Fruit fly (Drosophila melanogaster): ENCODE results near the gene CG17186.
A peak's percentile ranks its signal among the peaks of the same experiment; 100 is the strongest.

Gene CG17186

dm6 chr3R:19905932-19906439, 28.7 kb upstream of the CG17186 start (continued):
- TF ChIP-seq tai (GFP tag; optimal IDR thresholded peaks at IDR 0.05): peak; percentile 89

DNA sequence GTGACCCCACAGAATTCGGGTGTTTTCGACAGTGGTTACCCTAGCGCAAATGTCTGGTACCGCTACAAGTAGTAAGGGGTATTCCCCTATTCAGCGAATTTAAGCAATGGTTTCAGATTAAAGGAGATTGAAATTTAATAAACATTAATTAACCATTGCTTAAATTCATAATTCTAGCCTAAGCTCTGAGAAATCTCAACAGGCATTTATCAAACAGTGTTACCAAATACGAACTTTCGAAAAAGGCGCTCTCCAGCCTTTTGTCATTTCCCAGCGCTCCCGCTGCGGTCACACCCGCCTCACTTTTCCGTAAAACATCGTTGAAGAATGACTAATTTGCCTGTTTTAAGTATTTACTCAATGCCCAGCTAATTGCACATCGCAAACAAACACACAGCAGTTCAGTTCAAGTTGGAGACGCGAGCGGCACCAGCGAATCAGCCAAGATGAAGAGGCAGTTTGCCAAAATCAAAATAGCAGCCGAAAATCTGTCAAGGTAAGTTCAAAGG, 27.6 kb upstream of the CG17186 start, which contains the start of the genes Surf6 and RhoGAP92B:
Surf6 (minus strand) TSS at position 4 of the 509 bp plus-strand sequence.
RhoGAP92B (plus strand) TSS at position 300 of the 509 bp plus-strand sequence.
- TF ChIP-seq Rel (GFP tag; optimal IDR thresholded peaks at IDR 0.05) (no peak), Rel (tag; optimal IDR thresholded peaks at IDR 0.05) (peak; percentile 93), rgr (GFP tag; optimal IDR thresholded peaks at IDR 0.05) (peak; percentile 56), Myc (optimal IDR thresholded peaks at IDR 0.05) (peak; percentile 49), GATAd (GFP tag; optimal IDR thresholded peaks at IDR 0.05) (no peak), dmrt93B (GFP tag; optimal IDR thresholded peaks at IDR 0.05) (no peak), dsf (GFP tag; optimal IDR thresholded peaks at IDR 0.05; ENCODE audit: borderline replicate concordance) (peak; percentile 8), sage (GFP tag; optimal IDR thresholded peaks at IDR 0.05) (no peak), Hr78 (GFP tag; optimal IDR thresholded peaks at IDR 0.05) (no peak), ey (GFP tag; optimal IDR thresholded peaks at IDR 0.05) (peak; percentile 59), usp (GFP tag; optimal IDR thresholded peaks at IDR 0.05) (no peak), br (GFP tag; optimal IDR thresholded peaks at IDR 0.05) (peak; percentile 72), jim (GFP tag; optimal IDR thresholded peaks at IDR 0.05) (no peak), fru (GFP tag; optimal IDR thresholded peaks at IDR 0.05) (peak; percentile 62), sv (GFP tag; optimal IDR thresholded peaks at IDR 0.05) (peak; percentile 56), brk (GFP tag; optimal IDR thresholded peaks at IDR 0.05) (no peak), tai (GFP tag; optimal IDR thresholded peaks at IDR 0.05) (no peak), Hr83 (GFP tag; optimal IDR thresholded peaks at IDR 0.05; ENCODE audit: poor library complexity, severe bottlenecking) (peak; percentile 74), HLH106 (tag; optimal IDR thresholded peaks at IDR 0.05) (peak; percentile 49), CG9705 (GFP tag; optimal IDR thresholded peaks at IDR 0.05) (peak; percentile 48), dl (GFP tag; optimal IDR thresholded peaks at IDR 0.05; ENCODE audit: insufficient read depth in 1 of 2, partially characterized antibody in 2 of 2) (no peak), h (GFP tag; optimal IDR thresholded peaks at IDR 0.05) (peak; percentile 81), pan (optimal IDR thresholded peaks at IDR 0.05) (no peak), lola (GFP tag; optimal IDR thresholded peaks at IDR 0.05) (no peak), woc (GFP tag; optimal IDR thresholded peaks at IDR 0.05) (peak; percentile 40), CrebA (GFP tag; optimal IDR thresholded peaks at IDR 0.05; ENCODE audit: borderline replicate concordance) (no peak), psq (GFP tag; optimal IDR thresholded peaks at IDR 0.05) (peak; percentile 35), CG32264 (GFP tag; optimal IDR thresholded peaks at IDR 0.05) (no peak), foxo (GFP tag; optimal IDR thresholded peaks at IDR 0.05) (peak in 1 of 2 experiments; percentile 68), OdsH (GFP tag; optimal IDR thresholded peaks at IDR 0.05) (peak; percentile 37), Hnf4 (GFP tag; optimal IDR thresholded peaks at IDR 0.05) (peak; percentile 39), Vsx2 (GFP tag; optimal IDR thresholded peaks at IDR 0.05; ENCODE audit: partially characterized antibody) (no peak), Dfd (GFP tag; optimal IDR thresholded peaks at IDR 0.05) (no peak), Mio (GFP tag; optimal IDR thresholded peaks at IDR 0.05) (no peak), Jra (GFP tag; optimal IDR thresholded peaks at IDR 0.05) (peak; percentile 73), Abd-B (GFP tag; optimal IDR thresholded peaks at IDR 0.05) (no peak), Sp1 (GFP tag; optimal IDR thresholded peaks at IDR 0.05) (peak; percentile 65), Dif (GFP tag; optimal IDR thresholded peaks at IDR 0.05; ENCODE audit: partially characterized antibody) (no peak), N (GFP tag; optimal IDR thresholded peaks at IDR 0.05) (no peak)
